Fruit fly (Drosophila melanogaster) whole organism, embryonic: Measurements from ENCODE around the gene PhKgamma.
A peak's percentile ranks its signal among the peaks of the same experiment; 100 is the strongest.

Experiments used
- ATbp ChIP-seq: fragments of 200-800 bp; sonication (Bioruptor generic); optimal IDR thresholded peaks from 2 replicates; lab custom pipeline; 2017; ENCODE audit warnings: missing biosample characterization, mild to moderate bottlenecking, missing genetic modification characterization, missing genetic modification reagents
- Atf-2 ChIP-seq: fragments of 200-800 bp; sonication (Bioruptor generic); optimal IDR thresholded peaks from 2 replicates; lab custom pipeline; 2016; ENCODE audit warnings: missing biosample characterization, missing genetic modification characterization
- Awh ChIP-seq: fragments of 200-800 bp; sonication (Bioruptor generic); IDR thresholded peaks from 2 replicates; pipeline ENCODE4, ENCODE4 v1.3.6; 2022; ENCODE audit warnings: missing biosample characterization, missing genetic modification characterization
- Bgb ChIP-seq: fragments of 200-800 bp; sonication (Bioruptor generic); IDR thresholded peaks from 2 replicates; pipeline ENCODE4 v1.3.6; 2022; ENCODE audit warnings: missing biosample characterization, missing genetic modification characterization; ENCODE audit not compliant: partially characterized antibody
- CG10147 ChIP-seq: fragments of 200-800 bp; sonication (Bioruptor generic); optimal IDR thresholded peaks from 2 replicates; lab custom pipeline; 2019; ENCODE audit warnings: missing biosample characterization, mild to moderate bottlenecking, missing genetic modification characterization, moderate library complexity
- CG1024 ChIP-seq: fragments of 200-800 bp; sonication (Bioruptor generic); IDR thresholded peaks from 2 replicates; pipeline ENCODE4 v1.3.6; 2022; ENCODE audit warnings: missing biosample characterization, missing genetic modification characterization
- CG11085 ChIP-seq: fragments of 200-800 bp; sonication (Bioruptor generic); IDR thresholded peaks from 2 replicates; pipeline ENCODE4 v1.3.6; 2022; ENCODE audit warnings: missing biosample characterization, missing genetic modification characterization
- CG11695 ChIP-seq: fragments of 200-800 bp; sonication (Bioruptor generic); IDR thresholded peaks from 3 replicates; pipeline ENCODE4 v1.3.6; 2022; ENCODE audit warnings: missing biosample characterization, missing genetic modification characterization
- CG12071 ChIP-seq: fragments of 200-800 bp; sonication (Bioruptor generic); optimal IDR thresholded peaks from 3 replicates; lab custom pipeline; 2018; ENCODE audit warnings: missing biosample characterization, mild to moderate bottlenecking, missing genetic modification characterization
- CG12391 ChIP-seq: fragments of 200-800 bp; sonication (Bioruptor generic); optimal IDR thresholded peaks from 3 replicates; lab custom pipeline; 2018; ENCODE audit warnings: missing biosample characterization, mild to moderate bottlenecking, missing genetic modification characterization, moderate library complexity
- CG12942 ChIP-seq: fragments of 200-800 bp; sonication (Bioruptor generic); optimal IDR thresholded peaks from 3 replicates; lab custom pipeline; 2016; ENCODE audit warnings: missing biosample characterization, missing genetic modification characterization
- CG13123 ChIP-seq: fragments of 200-800 bp; sonication (Bioruptor generic); optimal IDR thresholded peaks from 2 replicates; lab custom pipeline; 2016; ENCODE audit warnings: missing biosample characterization, missing genetic modification characterization
- CG13894 ChIP-seq: fragments of 200-800 bp; sonication (Bioruptor generic); optimal IDR thresholded peaks from 3 replicates; lab custom pipeline; 2018; ENCODE audit warnings: missing biosample characterization, mild to moderate bottlenecking, missing genetic modification characterization, moderate library complexity
- CG1529 ChIP-seq: fragments of 200-800 bp; sonication (Bioruptor generic); optimal IDR thresholded peaks from 3 replicates; lab custom pipeline; 2018; ENCODE audit warnings: missing biosample characterization, missing genetic modification characterization
- CG15696 ChIP-seq: fragments of 200-800 bp; sonication (Bioruptor generic); optimal IDR thresholded peaks from 2 replicates; lab custom pipeline; 2019; ENCODE audit warnings: missing biosample characterization, mild to moderate bottlenecking, missing genetic modification characterization, moderate library complexity
- CG16815 ChIP-seq: fragments of 200-800 bp; sonication (Bioruptor generic); optimal IDR thresholded peaks from 3 replicates; lab custom pipeline; 2017; ENCODE audit warnings: missing biosample characterization, mild to moderate bottlenecking, missing genetic modification characterization
- CG17385 ChIP-seq: fragments of 200-800 bp; sonication (Bioruptor generic); optimal IDR thresholded peaks from 3 replicates; lab custom pipeline; 2018; ENCODE audit warnings: missing biosample characterization, mild to moderate bottlenecking, missing genetic modification characterization
- CG18262 ChIP-seq: fragments of 200-800 bp; optimal IDR thresholded peaks from 3 replicates; lab custom pipeline; 2019; ENCODE audit warnings: missing biosample characterization, mild to moderate bottlenecking, missing genetic modification characterization, moderate library complexity
- CG18764 ChIP-seq: fragments of 200-800 bp; sonication (Bioruptor generic); optimal IDR thresholded peaks from 3 replicates; lab custom pipeline; 2016; ENCODE audit warnings: missing biosample characterization, missing genetic modification characterization
- CG34422 ChIP-seq: fragments of 200-800 bp; sonication (Bioruptor generic); IDR thresholded peaks from 3 replicates; pipeline ENCODE4 v1.3.6; 2022; ENCODE audit warnings: missing biosample characterization, missing genetic modification characterization
- CG3847 ChIP-seq: fragments of 200-800 bp; sonication (Bioruptor generic); IDR thresholded peaks from 2 replicates; pipeline ENCODE4 v1.3.6; 2022; ENCODE audit warnings: missing biosample characterization, missing genetic modification characterization
- CG4707 ChIP-seq: fragments of 200-800 bp; sonication (Bioruptor generic); optimal IDR thresholded peaks from 2 replicates; lab custom pipeline; 2018; ENCODE audit warnings: missing biosample characterization, mild to moderate bottlenecking, missing genetic modification characterization, moderate library complexity
- H2.0 ChIP-seq: fragments of 200-800 bp; sonication (Bioruptor generic); IDR thresholded peaks from 2 replicates; pipeline ENCODE4 v1.3.6; 2022; ENCODE audit warnings: missing biosample characterization, missing genetic modification characterization
- Hey ChIP-seq: fragments of 200-800 bp; sonication (Bioruptor generic); optimal IDR thresholded peaks from 3 replicates; lab custom pipeline; 2018; ENCODE audit warnings: missing biosample characterization, mild to moderate bottlenecking, missing genetic modification characterization
- NC2β ChIP-seq: fragments of 200-800 bp; sonication (Bioruptor generic); optimal IDR thresholded peaks from 2 replicates; lab custom pipeline; 2016; ENCODE audit warnings: missing biosample characterization, missing genetic modification characterization
- Nf-YB ChIP-seq: fragments of 200-800 bp; sonication (Bioruptor generic); optimal IDR thresholded peaks from 3 replicates; lab custom pipeline; 2019; ENCODE audit warnings: missing biosample characterization, mild to moderate bottlenecking, missing genetic modification characterization, moderate library complexity
- NfI ChIP-seq: fragments of 200-800 bp; sonication (Bioruptor generic); optimal IDR thresholded peaks from 3 replicates; lab custom pipeline; 2018; ENCODE audit warnings: missing biosample characterization, mild to moderate bottlenecking, missing genetic modification characterization, moderate library complexity
- Oli ChIP-seq: fragments of 200-800 bp; sonication (Bioruptor generic); optimal IDR thresholded peaks from 2 replicates; lab custom pipeline; 2018; ENCODE audit warnings: missing biosample characterization, mild to moderate bottlenecking, missing genetic modification characterization, moderate library complexity
- Xrp1 ChIP-seq: fragments of 200-800 bp; sonication (Bioruptor generic); IDR thresholded peaks from 2 replicates; pipeline ENCODE4 v1.3.6; 2022; ENCODE audit warnings: missing biosample characterization, missing genetic modification characterization
- abd-A ChIP-seq: fragments of 200-800 bp; sonication (Bioruptor generic); optimal IDR thresholded peaks from 3 replicates; lab custom pipeline; 2019; ENCODE audit warnings: missing biosample characterization, mild to moderate bottlenecking, missing genetic modification characterization, moderate library complexity
- bcd ChIP-seq: fragments of 200-800 bp; sonication (Bioruptor generic); optimal IDR thresholded peaks from 2 replicates; lab custom pipeline; 2017; ENCODE audit warnings: missing biosample characterization, mild to moderate bottlenecking, missing genetic modification characterization
- chn ChIP-seq: fragments of 200-800 bp; sonication (Bioruptor generic); optimal IDR thresholded peaks from 2 replicates; lab custom pipeline; 2016; ENCODE audit warnings: missing biosample characterization, missing genetic modification characterization
- corto ChIP-seq: fragments of 200-800 bp; sonication (Bioruptor generic); optimal IDR thresholded peaks from 2 replicates; lab custom pipeline; 2016; ENCODE audit warnings: missing biosample characterization, mild to moderate bottlenecking, missing genetic modification characterization, moderate library complexity
- disco-r ChIP-seq: fragments of 200-800 bp; sonication (Bioruptor generic); optimal IDR thresholded peaks from 2 replicates; lab custom pipeline; 2016; ENCODE audit warnings: missing biosample characterization, missing genetic modification characterization
- dysf ChIP-seq: fragments of 200-800 bp; sonication (Bioruptor generic); IDR thresholded peaks from 3 replicates; pipeline ENCODE4 v1.3.6; 2022; ENCODE audit warnings: missing biosample characterization, missing genetic modification characterization
- her ChIP-seq: fragments of 200-800 bp; sonication (Bioruptor generic); optimal IDR thresholded peaks from 2 replicates; lab custom pipeline; 2016; ENCODE audit warnings: missing biosample characterization, missing genetic modification characterization
- insv ChIP-seq, 2 experiments: fragments of 200-800 bp; sonication (Bioruptor generic); optimal IDR thresholded peaks; 3 replicates each; lab custom pipeline; 2016 to 2018; ENCODE audit warnings: missing biosample characterization in 2 of 2, missing genetic modification characterization in 2 of 2
- klu ChIP-seq: fragments of 200-800 bp; sonication (Bioruptor generic); IDR thresholded peaks from 2 replicates; pipeline ENCODE4 v1.3.6; 2022; ENCODE audit warnings: missing biosample characterization, missing genetic modification characterization
- maf-S ChIP-seq: fragments of 200-800 bp; sonication (Bioruptor generic); optimal IDR thresholded peaks from 2 replicates; lab custom pipeline; 2016; ENCODE audit warnings: missing biosample characterization, missing genetic modification characterization
- nmo ChIP-seq: fragments of 200-800 bp; sonication (Bioruptor generic); optimal IDR thresholded peaks from 2 replicates; lab custom pipeline; 2018; ENCODE audit warnings: missing biosample characterization, mild to moderate bottlenecking, missing genetic modification characterization, moderate library complexity
- otp ChIP-seq: fragments of 200-800 bp; sonication (Bioruptor generic); IDR thresholded peaks from 3 replicates; pipeline ENCODE4, ENCODE4 v1.3.6; 2022; ENCODE audit warnings: missing biosample characterization, missing genetic modification characterization
- row ChIP-seq: fragments of 200-800 bp; sonication (Bioruptor generic); IDR thresholded peaks from 3 replicates; pipeline ENCODE4 v1.3.6; 2022; ENCODE audit warnings: missing biosample characterization, missing genetic modification characterization
- seq ChIP-seq: fragments of 200-800 bp; sonication (Bioruptor generic); IDR thresholded peaks from 2 replicates; pipeline ENCODE4 v1.3.6; 2022; ENCODE audit warnings: missing biosample characterization, missing genetic modification characterization
- ssp ChIP-seq: fragments of 200-800 bp; sonication (Bioruptor generic); IDR thresholded peaks from 2 replicates; pipeline ENCODE4 v1.3.6; 2022; ENCODE audit warnings: missing biosample characterization, missing genetic modification characterization
- stc ChIP-seq: fragments of 200-800 bp; sonication (Bioruptor generic); IDR thresholded peaks from 2 replicates; pipeline ENCODE4 v1.3.6; 2022; ENCODE audit warnings: missing biosample characterization, missing genetic modification characterization
- ttk ChIP-seq: fragments of 200-800 bp; sonication (Bioruptor generic); IDR thresholded peaks from 2 replicates; pipeline ENCODE4 v2.1.2; 2022; ENCODE audit warnings: missing biosample characterization, missing genetic modification characterization
- unc-4 ChIP-seq: fragments of 200-800 bp; sonication (Bioruptor generic); IDR thresholded peaks from 2 replicates; pipeline ENCODE4 v1.3.6; 2022; ENCODE audit warnings: missing biosample characterization, missing genetic modification characterization; ENCODE audit not compliant: partially characterized antibody
- usp ChIP-seq: fragments of >200 bp; optimal IDR thresholded peaks from 2 replicates; lab custom pipeline; 2017; ENCODE audit warnings: missing biosample characterization, missing genetic modification characterization
- zf30C ChIP-seq: fragments of 200-800 bp; sonication (Bioruptor generic); optimal IDR thresholded peaks from 3 replicates; lab custom pipeline; 2018; ENCODE audit warnings: missing biosample characterization, mild to moderate bottlenecking, missing genetic modification characterization

The PhKgamma gene

dm6 chrX:11715937-11716730 lies 21.2 kb downstream of the PhKgamma start (continued):
- TF ChIP-seq unc-4 (GFP tag; lab: Robert Waterston, UW) (peak; percentile 72), maf-S (GFP tag; lab: Kevin White, UChicago) (peak; percentile 69), CG17385 (peak; percentile 87), CG4707 (GFP tag; lab: Kevin White, UChicago) (peak; percentile 53), CG18764 (peak; percentile 50), abd-A (tag; lab: Kevin White, UChicago) (peak; percentile 18), ttk (peak; percentile 72), CG18262 (tag; lab: Kevin White, UChicago) (peak; percentile 93), corto (GFP tag; lab: Kevin White, UChicago) (peak; percentile 70), Xrp1 (peak; percentile 86), chn (GFP tag; lab: Kevin White, UChicago) (peak; percentile 89), CG3847 (GFP tag; lab: Robert Waterston, UW) (peak; percentile 80), H2.0 (GFP tag; lab: Robert Waterston, UW) (peak; percentile 65), CG11085 (GFP tag; lab: Robert Waterston, UW) (peak; percentile 53), Atf-2 (peak; percentile 84), Nf-YB (GFP tag; lab: Kevin White, UChicago) (peak; percentile 75), her (GFP tag; lab: Kevin White, UChicago) (peak; percentile 63), CG11695 (GFP tag; lab: Robert Waterston, UW) (peak; percentile 84), CG16815 (peak; percentile 86), stc (GFP tag; lab: Robert Waterston, UW) (peak; percentile 83), usp (GFP tag; lab: Kevin White, UChicago) (no peak), klu (GFP tag; lab: Robert Waterston, UW) (peak; percentile 79), NC2β (GFP tag; lab: Kevin White, UChicago) (peak; percentile 81), bcd (GFP tag; lab: Kevin White, UChicago) (peak; percentile 91), CG34422 (GFP tag; lab: Robert Waterston, UW) (peak; percentile 81), seq (GFP tag; lab: Robert Waterston, UW) (peak; percentile 75), CG12071 (GFP tag; lab: Kevin White, UChicago) (peak; percentile 84), zf30C (no peak), Awh (GFP tag; lab: Robert Waterston, UW) (peak; percentile 60; the same call in 1 of the 2 replicates), ssp (peak; percentile 71), otp (GFP tag; lab: Robert Waterston, UW) (peak; percentile 70; the same call in 2 of the 3 replicates), CG1024 (no peak), CG1529 (GFP tag; lab: Kevin White, UChicago) (peak; percentile 84), Hey (tag; lab: Kevin White, UChicago) (peak; percentile 3), CG10147 (peak; percentile 93), CG12942 (peak; percentile 82), nmo (GFP tag; lab: Kevin White, UChicago) (peak; percentile 94), CG15696 (tag; lab: Kevin White, UChicago) (peak; percentile 87), Bgb (peak; percentile 51), row (GFP tag; lab: Robert Waterston, UW) (peak; percentile 97), NfI (GFP tag; lab: Kevin White, UChicago) (peak; percentile 80), Oli (peak; percentile 92), CG13123 (GFP tag; lab: Kevin White, UChicago) (peak; percentile 68), CG12391 (peak; percentile 89), disco-r (peak; percentile 82), insv (GFP tag; optimal IDR thresholded peaks at IDR 0.05; lab: Kevin White, UChicago) (peak; percentile 24 to 45), dysf (peak; percentile 92), CG13894 (tag; lab: Kevin White, UChicago) (peak; percentile 58), ATbp (GFP tag; lab: Kevin White, UChicago) (peak; percentile 75)
